Worm (Caenorhabditis elegans) whole organism, late embryonic: Measurements from ENCODE around the gene F49F1.4.

Experiments
- C08G9.2 ChIP-seq: sonication (generic microtip); optimal IDR thresholded peaks from 2 replicates; lab custom pipeline; 2016; ENCODE audit warnings: mild to moderate bottlenecking, missing genetic modification characterization, moderate library complexity, missing compliant biosample characterization
- F13H6.1 ChIP-seq: sonication (generic microtip); optimal IDR thresholded peaks from 2 replicates; lab custom pipeline; 2016; ENCODE audit warnings: missing genetic modification characterization, missing compliant biosample characterization
- Y22D7AL.16 ChIP-seq: sonication (generic microtip); optimal IDR thresholded peaks from 2 replicates; lab custom pipeline; 2016; ENCODE audit warnings: missing genetic modification characterization, missing compliant biosample characterization
- ama-1 ChIP-seq: fragments of 150-350 bp; optimal IDR thresholded peaks from 2 replicates; lab custom pipeline; 2014
- ceh-14 ChIP-seq: sonication (generic microtip); optimal IDR thresholded peaks from 2 replicates; lab custom pipeline; 2016; ENCODE audit warnings: missing genotype, missing genetic modification characterization, missing compliant biosample characterization
- ceh-18 ChIP-seq: sonication (generic microtip); optimal IDR thresholded peaks from 2 replicates; lab custom pipeline; 2016; ENCODE audit warnings: missing genetic modification characterization, missing compliant biosample characterization
- ceh-24 ChIP-seq: sonication (generic microtip); optimal IDR thresholded peaks from 2 replicates; lab custom pipeline; 2016; ENCODE audit warnings: mild to moderate bottlenecking, missing genetic modification characterization, missing compliant biosample characterization
- ceh-34 ChIP-seq: sonication (generic microtip); optimal IDR thresholded peaks from 2 replicates; lab custom pipeline; 2016; ENCODE audit warnings: mild to moderate bottlenecking, missing genetic modification characterization, missing compliant biosample characterization
- ceh-45 ChIP-seq: fragments of 200-800 bp; sonication (Bioruptor generic); IDR thresholded peaks from 2 replicates; pipeline ENCODE4 v1.3.6; 2022; ENCODE audit warnings: missing genetic modification reagents, missing genetic modification characterization, missing compliant biosample characterization
- ceh-48 ChIP-seq: sonication (generic microtip); optimal IDR thresholded peaks from 2 replicates; lab custom pipeline; 2016; ENCODE audit warnings: missing genetic modification characterization, inconsistent platforms, missing compliant biosample characterization
- ceh-9 ChIP-seq: sonication (generic microtip); optimal IDR thresholded peaks from 2 replicates; lab custom pipeline; 2016; ENCODE audit warnings: mild to moderate bottlenecking, missing genetic modification characterization, inconsistent platforms, missing compliant biosample characterization
- che-1 ChIP-seq: sonication (generic microtip); optimal IDR thresholded peaks from 2 replicates; lab custom pipeline; 2016; ENCODE audit warnings: mild to moderate bottlenecking, missing genetic modification characterization, missing compliant biosample characterization
- elt-4 ChIP-seq: sonication (generic microtip); optimal IDR thresholded peaks from 2 replicates; lab custom pipeline; 2016; ENCODE audit warnings: missing genetic modification characterization, missing compliant biosample characterization
- ets-4 ChIP-seq: sonication (generic microtip); optimal IDR thresholded peaks from 2 replicates; lab custom pipeline; 2016; ENCODE audit warnings: missing genetic modification characterization, missing compliant biosample characterization
- eyg-1 ChIP-seq: sonication (generic microtip); optimal IDR thresholded peaks from 2 replicates; lab custom pipeline; 2016; ENCODE audit warnings: missing genotype, missing genetic modification characterization, missing compliant biosample characterization
- fkh-6 ChIP-seq: sonication (generic microtip); optimal IDR thresholded peaks from 2 replicates; lab custom pipeline; 2016; ENCODE audit warnings: missing genetic modification characterization, missing compliant biosample characterization
- gmeb-2 ChIP-seq: sonication (generic microtip); optimal IDR thresholded peaks from 2 replicates; lab custom pipeline; 2016; ENCODE audit warnings: missing genetic modification characterization, inconsistent platforms, missing compliant biosample characterization
- hlh-13 ChIP-seq: fragments of 200-800 bp; sonication (Bioruptor generic); optimal IDR thresholded peaks from 2 replicates; lab custom pipeline; 2018; ENCODE audit warnings: mild to moderate bottlenecking, missing genetic modification characterization, missing compliant biosample characterization
- hlh-8 ChIP-seq: sonication (generic microtip); optimal IDR thresholded peaks from 2 replicates; lab custom pipeline; 2016; ENCODE audit warnings: missing genotype, missing genetic modification characterization, missing compliant biosample characterization
- mec-3 ChIP-seq: sonication (generic microtip); optimal IDR thresholded peaks from 2 replicates; lab custom pipeline; 2016; ENCODE audit warnings: borderline replicate concordance, missing genetic modification characterization, missing compliant biosample characterization
- nhr-11 ChIP-seq: fragments of 150-350 bp; optimal IDR thresholded peaks from 2 replicates; lab custom pipeline; 2014; ENCODE audit warnings: missing biosample characterization, missing genetic modification characterization
- odd-2 ChIP-seq: sonication (generic microtip); optimal IDR thresholded peaks from 2 replicates; lab custom pipeline; 2017; ENCODE audit warnings: antibody characterized with exemption, mild to moderate bottlenecking, missing genetic modification characterization, missing compliant biosample characterization
- pat-9 ChIP-seq: fragments of 200-800 bp; sonication (Bioruptor generic); optimal IDR thresholded peaks from 2 replicates; lab custom pipeline; 2018; ENCODE audit warnings: mild to moderate bottlenecking, missing genetic modification characterization, moderate library complexity, missing compliant biosample characterization
- pha-2 ChIP-seq: sonication (generic microtip); optimal IDR thresholded peaks from 2 replicates; lab custom pipeline; 2017; ENCODE audit warnings: mild to moderate bottlenecking, missing genetic modification characterization, missing compliant biosample characterization
- pqm-1 ChIP-seq: sonication (generic microtip); optimal IDR thresholded peaks from 2 replicates; lab custom pipeline; 2016; ENCODE audit warnings: missing genetic modification characterization, missing compliant biosample characterization
- pros-1 ChIP-seq: fragments of 150-350 bp; optimal IDR thresholded peaks from 2 replicates; lab custom pipeline; 2014; ENCODE audit warnings: missing biosample characterization, missing genetic modification reagents, missing genetic modification characterization
- rnt-1 ChIP-seq: sonication (generic microtip); optimal IDR thresholded peaks from 2 replicates; lab custom pipeline; 2016; ENCODE audit warnings: missing genetic modification characterization, missing compliant biosample characterization
- sox-2 ChIP-seq: fragments of 200-800 bp; sonication (Bioruptor generic); IDR thresholded peaks from 2 replicates; pipeline ENCODE4 v1.3.6; 2022; ENCODE audit warnings: missing genetic modification reagents, missing genetic modification characterization, missing compliant biosample characterization
- tbx-7 ChIP-seq: sonication (generic microtip); optimal IDR thresholded peaks from 2 replicates; lab custom pipeline; 2016; ENCODE audit warnings: missing genotype, missing genetic modification characterization, missing compliant biosample characterization
- unc-55 ChIP-seq: sonication (generic microtip); optimal IDR thresholded peaks from 2 replicates; lab custom pipeline; 2017; ENCODE audit warnings: missing biosample characterization, missing genetic modification reagents, missing genetic modification characterization
- zip-5 ChIP-seq: sonication (generic microtip); optimal IDR thresholded peaks from 2 replicates; lab custom pipeline; 2016; ENCODE audit warnings: missing genetic modification characterization, missing compliant biosample characterization

F49F1.4 gene

ce11 chrIV:4115634-4116033 is at the start of gene F49F1.4, which contains the start of gene F49F1.2:
F49F1.4 (minus strand) TSS chrIV:4115734.
F49F1.2 (plus strand) TSS chrIV:4115943.
- no peak for TF ChIP-seq rnt-1 (tag; lab: Kevin White, UChicago)
- TF ChIP-seq ceh-9 (tag; lab: Kevin White, UChicago): no peak
- TF ChIP-seq C08G9.2 (tag; lab: Kevin White, UChicago): no peak
- TF ChIP-seq tbx-7 (tag; lab: Kevin White, UChicago): no peak
- no peak for TF ChIP-seq pat-9 (tag; lab: Kevin White, UChicago)
- no peak for TF ChIP-seq fkh-6
- TF ChIP-seq ceh-14 (tag; lab: Kevin White, UChicago): no peak
- TF ChIP-seq mec-3 (tag; lab: Kevin White, UChicago): no peak
- TF ChIP-seq ets-4 (tag; lab: Kevin White, UChicago): no peak
- no peak for TF ChIP-seq ceh-45
- no peak for TF ChIP-seq eyg-1
- no peak for TF ChIP-seq zip-5
- no peak for TF ChIP-seq che-1 (tag; lab: Kevin White, UChicago)
- no peak for TF ChIP-seq F13H6.1
- no peak for TF ChIP-seq pros-1 (tag; lab: Kevin White, UChicago)
- no peak for TF ChIP-seq ceh-24 (tag; lab: Kevin White, UChicago)
- TF ChIP-seq hlh-8 (tag; lab: Kevin White, UChicago): no peak
- TF ChIP-seq nhr-11: no peak

DNA sequence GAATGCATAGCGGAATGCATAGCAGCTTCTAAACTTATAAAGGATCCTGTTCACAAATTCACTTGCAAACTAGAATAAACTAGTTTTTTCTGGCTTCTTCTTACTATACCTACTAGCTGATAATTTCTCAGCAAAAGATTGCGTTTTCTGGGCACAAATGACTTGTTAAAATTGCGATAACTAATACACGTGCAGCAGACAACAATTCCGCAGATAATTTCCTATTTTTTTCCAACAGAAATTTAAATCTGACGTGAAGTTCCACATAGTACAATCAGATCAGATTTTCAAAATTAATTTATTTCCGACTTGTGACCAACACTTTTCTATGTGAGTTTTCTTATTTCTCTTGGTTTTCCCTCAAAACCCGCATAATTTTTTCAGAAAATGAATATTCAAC is 48.9 kb upstream of the F49F1.4 start, which contains the start of gene scrm-8:
Gene scrm-8, plus strand, starts transcription at position 301 of the 400 bp plus-strand sequence.
- TF ChIP-seq unc-55 (GFP tag; lab: Kevin White, UChicago) (no peak), ama-1 (lab: Kevin White, UChicago) (no peak)
- TF ChIP-seq, all 69 proteins: peak for 0

ce11 chrIV:4162121-4162520 is 46.6 kb upstream of the F49F1.4 start, which contains the start of gene scrm-5:
scrm-5 (plus strand) TSS chrIV:4162421.
- no peak for TF ChIP-seq pat-9 (tag; lab: Kevin White, UChicago)

- TF ChIP-seq gmeb-2 (tag; lab: Kevin White, UChicago): no peak
Measured at ce11 chrIV:4154641-4155040, 39.1 kb upstream of the F49F1.4 start, which contains the start of gene K08D10.14. K08D10.14 (plus strand) TSS chrIV:4154941.

DNA sequence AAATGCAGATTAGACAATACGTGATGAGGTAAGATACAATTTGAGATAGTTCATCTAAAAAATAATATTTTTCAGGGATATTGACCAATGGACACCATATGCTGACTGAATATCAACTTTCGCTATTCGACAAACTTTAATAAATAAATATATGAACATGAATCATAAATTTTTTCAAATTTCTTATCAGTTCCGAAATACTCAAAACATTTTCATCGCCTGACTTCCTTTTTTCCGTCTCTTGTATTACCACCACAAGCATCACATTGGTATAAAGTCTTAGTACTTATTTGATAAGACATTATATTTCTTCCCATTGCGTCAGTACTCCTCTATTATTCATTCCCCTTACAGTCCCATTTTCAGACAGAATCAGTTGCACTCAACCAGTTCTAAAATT is 36.6 kb upstream of the F49F1.4 start, which contains the start of the genes K08D10.10 and R07C12.1:
Gene K08D10.10, plus strand, starts transcription at position 93 of the 400 bp plus-strand sequence.
Gene R07C12.1, plus strand, starts transcription at position 314 of the 400 bp plus-strand sequence.
- TF ChIP-seq pha-2 (tag; lab: Kevin White, UChicago): no peak
- no peak for TF ChIP-seq hlh-13 (GFP tag; lab: Kevin White, UChicago)
- TF ChIP-seq, all 69 proteins: peak for 0

DNA sequence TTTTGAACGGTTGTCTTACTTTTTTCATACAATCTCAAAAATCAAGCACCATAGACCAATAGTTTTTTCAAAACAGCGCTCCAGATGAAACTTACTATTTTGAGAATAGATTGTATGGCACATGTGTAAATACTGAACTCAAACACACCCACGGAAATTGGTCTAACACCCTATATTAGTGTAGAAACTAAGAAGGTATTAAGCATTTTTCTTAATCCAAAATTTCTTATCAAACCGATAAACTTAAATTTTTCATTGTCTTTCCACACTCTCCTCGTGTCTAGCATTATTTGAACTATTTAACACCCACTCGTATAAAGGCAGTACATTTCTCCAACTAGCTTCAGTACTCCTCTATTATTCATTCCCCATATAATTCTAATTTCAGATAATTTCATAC is 34.6 kb upstream of the F49F1.4 start:
- TF ChIP-seq sox-2 (GFP tag; lab: Robert Waterston, UW) (no peak), odd-2 (tag; lab: Kevin White, UChicago) (no peak), unc-55 (GFP tag; lab: Kevin White, UChicago) (no peak), ceh-34 (tag; lab: Kevin White, UChicago) (no peak), hlh-13 (GFP tag; lab: Kevin White, UChicago) (no peak), Y22D7AL.16 (tag; lab: Kevin White, UChicago) (no peak), ceh-24 (tag; lab: Kevin White, UChicago) (no peak), ceh-48 (tag; lab: Kevin White, UChicago) (no peak), ceh-18 (tag; lab: Kevin White, UChicago) (no peak), zip-5 (no peak), elt-4 (tag; lab: Kevin White, UChicago) (no peak), pat-9 (tag; lab: Kevin White, UChicago) (no peak), pqm-1 (tag; lab: Kevin White, UChicago) (no peak), nhr-11 (no peak), C08G9.2 (tag; lab: Kevin White, UChicago) (no peak)
- TF ChIP-seq, all 69 proteins: peak for 0
